Worm (Caenorhabditis elegans): ENCODE data around the gene nhr-232.

ce11 chrV:10224619-10225018 is 31.4 kb upstream of the nhr-232 start:
- TF ChIP-seq nhr-25 (tag; optimal IDR thresholded peaks at IDR 0.05) = no peak
- no peak for TF ChIP-seq egl-5 (tag; optimal IDR thresholded peaks at IDR 0.05)
- TF ChIP-seq nhr-23 (tag; optimal IDR thresholded peaks at IDR 0.05) = no peak
- TF ChIP-seq unc-62 (GFP tag; optimal IDR thresholded peaks at IDR 0.05) = no peak
- TF ChIP-seq egl-27 (tag; optimal IDR thresholded peaks at IDR 0.05) = no peak
- no peak for TF ChIP-seq ztf-11 (tag; optimal IDR thresholded peaks at IDR 0.05)

Data from whole organism, L3 larva.